Fruit fly (Drosophila melanogaster) S2 (cell line): Measurements from ENCODE around the gene Sys1.

Source experiments
- CG8478 ChIP-seq: fragments of >200 bp; optimal IDR thresholded peaks from 2 replicates; lab custom pipeline; 2018
- CTCF ChIP-seq, 2 experiments: fragments of >200 bp; optimal IDR thresholded peaks; 2 replicates each; lab custom pipeline; 2018

DNA sequence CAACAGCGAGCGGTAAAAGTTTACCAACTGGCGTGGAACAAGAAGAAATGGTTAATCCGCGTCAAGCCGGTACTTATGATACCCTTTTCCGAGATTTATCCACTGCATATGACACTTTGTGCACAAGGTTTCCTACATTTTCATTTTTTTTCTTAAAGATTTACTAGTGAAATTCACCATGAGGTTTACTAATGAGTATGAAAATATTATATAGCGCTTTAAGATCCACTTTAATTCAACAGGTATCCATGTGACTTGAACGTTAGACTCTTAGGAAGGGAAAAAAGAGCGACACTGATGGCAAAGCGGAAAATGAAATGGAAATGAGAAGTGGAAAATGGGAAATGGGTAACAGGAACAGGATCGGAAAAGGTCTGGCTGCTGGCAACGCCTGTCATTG lies 14.0 kb upstream of the Sys1 start:
- TF ChIP-seq CTCF (optimal IDR thresholded peaks at IDR 0.05; lab: Kevin White, UChicago) (no peak), CG8478 (lab: Kevin White, UChicago) (no peak)
